Worm (Caenorhabditis elegans): ENCODE results near the gene M01F1.9.

M01F1.9 gene

DNA sequence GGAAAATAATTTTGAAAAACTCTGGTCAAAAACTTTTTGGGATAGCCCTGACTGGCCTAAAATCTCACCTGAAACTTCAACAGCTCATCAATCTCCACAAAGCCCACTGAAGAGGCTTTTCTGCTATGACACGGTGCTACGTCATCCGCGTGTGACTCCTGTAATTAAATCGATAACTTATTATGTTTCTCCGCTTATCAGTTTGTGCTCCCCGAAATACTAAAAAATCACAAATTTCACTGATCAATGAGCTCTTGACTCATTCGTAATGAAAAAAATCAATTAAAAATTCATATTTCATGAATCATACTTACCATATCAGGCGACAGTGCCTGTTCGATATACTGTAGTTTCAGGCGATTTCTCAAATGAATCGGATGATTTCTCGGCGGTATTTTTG, 23.8 kb downstream of the M01F1.9 start (continued):
- no peak for TF ChIP-seq lin-39 (tag; optimal IDR thresholded peaks at IDR 0.05)
- no peak for TF ChIP-seq daf-16 (GFP tag; optimal IDR thresholded peaks at IDR 0.05)
- TF ChIP-seq daf-16 (tag; optimal IDR thresholded peaks at IDR 0.05) = peak; percentile 19
- TF ChIP-seq D1046.2 (GFP tag; IDR thresholded peaks at IDR 0.05) = no peak
- peak; percentile 64 for TF ChIP-seq dve-1 (tag; optimal IDR thresholded peaks at IDR 0.05; ENCODE audit: insufficient read depth)
- TF ChIP-seq nhr-25 (tag; optimal IDR thresholded peaks at IDR 0.05; ENCODE audit: borderline replicate concordance, insufficient read depth) = no peak
- TF ChIP-seq nhr-42 (GFP tag; IDR thresholded peaks at IDR 0.05) = no peak
- no peak for TF ChIP-seq nhr-10 (tag; optimal IDR thresholded peaks at IDR 0.05)
- no peak for TF ChIP-seq lin-13 (GFP tag; optimal IDR thresholded peaks at IDR 0.05)
- no peak for TF ChIP-seq Y5F2A.4 (GFP tag; optimal IDR thresholded peaks at IDR 0.05)

DNA sequence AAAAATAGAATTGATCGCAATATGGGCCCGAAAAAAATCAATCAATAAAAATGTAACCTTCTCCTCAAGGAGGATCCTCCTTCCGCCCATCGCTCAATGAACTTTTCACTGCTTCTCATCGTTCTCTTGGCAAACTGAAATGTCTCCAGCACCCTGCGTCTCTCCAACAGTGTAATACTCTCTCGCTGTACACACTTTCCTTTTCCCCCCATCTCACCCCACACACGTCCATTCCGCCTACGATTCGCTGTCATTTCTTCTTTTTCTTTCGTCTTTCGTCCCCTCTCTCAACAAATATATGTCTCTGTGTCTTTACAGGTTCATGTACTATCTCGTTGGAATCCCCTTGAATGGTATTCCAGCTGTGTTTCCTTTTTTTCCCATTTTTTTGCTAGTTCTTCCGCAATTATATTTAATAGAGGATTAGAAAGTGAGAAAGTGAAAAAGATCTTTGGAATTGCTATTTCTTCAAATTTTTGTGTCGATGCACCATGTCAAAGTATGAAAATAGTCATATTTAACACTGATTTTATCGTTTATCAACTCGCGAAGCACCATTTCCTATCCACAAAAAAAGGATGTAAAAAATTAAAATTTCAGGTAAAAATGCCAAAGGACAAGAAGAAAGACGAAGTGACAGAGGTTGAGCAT, 27.3 kb downstream of the M01F1.9 start, which contains the start of gene rsu-1:
Gene rsu-1, plus strand, starts transcription at position 601 of the 651 bp plus-strand sequence.
- TF ChIP-seq dve-1 (tag; optimal IDR thresholded peaks at IDR 0.05; ENCODE audit: insufficient read depth) (peak; percentile 70), mdl-1 (tag; optimal IDR thresholded peaks at IDR 0.05) (peak in 1 of 2 experiments; percentile 69), unc-130 (GFP tag; optimal IDR thresholded peaks at IDR 0.05) (no peak), gei-8 (GFP tag; optimal IDR thresholded peaks at IDR 0.05) (no peak), hif-1 (tag; optimal IDR thresholded peaks at IDR 0.05) (peak in 1 of 2 experiments; percentile 3), ceh-20 (GFP tag; IDR thresholded peaks at IDR 0.05) (no peak), Y48G9A.11 (GFP tag; IDR thresholded peaks at IDR 0.05) (no peak), nhr-237 (tag; optimal IDR thresholded peaks at IDR 0.05) (no peak), vab-7 (GFP tag; IDR thresholded peaks at IDR 0.05) (no peak), daf-12 (tag; optimal IDR thresholded peaks at IDR 0.05) (no peak), F10B5.3 (tag; optimal IDR thresholded peaks at IDR 0.05) (no peak), lin-13 (GFP tag; optimal IDR thresholded peaks at IDR 0.05) (peak; percentile 8), duxl-1 (tag; optimal IDR thresholded peaks at IDR 0.05; ENCODE audit: poor library complexity) (peak; percentile 26), ceh-82 (tag; optimal IDR thresholded peaks at IDR 0.05) (no peak), Y5F2A.4 (GFP tag; optimal IDR thresholded peaks at IDR 0.05) (no peak), dmd-6 (GFP tag; IDR thresholded peaks at IDR 0.05) (peak; percentile 63), lin-15B (tag; optimal IDR thresholded peaks at IDR 0.05) (no peak), nhr-6 (tag; optimal IDR thresholded peaks at IDR 0.05) (peak; percentile 43), Y75B8A.6 (GFP tag; IDR thresholded peaks at IDR 0.05) (no peak), rbr-2 (tag; optimal IDR thresholded peaks at IDR 0.05) (peak; percentile 66), pqm-1 (tag; optimal IDR thresholded peaks at IDR 0.05) (no peak), egl-43 (GFP tag; IDR thresholded peaks at IDR 0.05) (no peak), saeg-2 (GFP tag; IDR thresholded peaks at IDR 0.05) (no peak), zfp-3 (GFP tag; conservative IDR thresholded peaks at IDR 0.05) (no peak), Y105C5A.15 (GFP tag; IDR thresholded peaks at IDR 0.05) (no peak), mxl-2 (GFP tag; conservative IDR thresholded peaks at IDR 0.05) (no peak), mxl-3 (GFP tag; optimal IDR thresholded peaks at IDR 0.05) (peak; percentile 16), F49E8.2 (tag; optimal IDR thresholded peaks at IDR 0.05; ENCODE audit: borderline replicate concordance) (no peak), nhr-25 (tag; optimal IDR thresholded peaks at IDR 0.05; ENCODE audit: borderline replicate concordance, insufficient read depth) (peak; percentile 51), T26A8.4 (GFP tag; IDR thresholded peaks at IDR 0.05) (peak; percentile 47), lsy-2 (tag; optimal IDR thresholded peaks at IDR 0.05) (peak in 1 of 2 experiments; percentile 70), tag-97 (GFP tag; IDR thresholded peaks at IDR 0.05) (no peak), egl-27 (tag; optimal IDR thresholded peaks at IDR 0.05) (no peak), pha-4 (GFP tag; IDR thresholded peaks at IDR 0.05) (no peak), pha-4 (tag; optimal IDR thresholded peaks at IDR 0.05) (peak; percentile 41), ceh-32 (tag; optimal IDR thresholded peaks at IDR 0.05; ENCODE audit: poor library complexity) (no peak), snpc-1.2 (GFP tag; IDR thresholded peaks at IDR 0.05) (no peak), zfp-2 (tag; optimal IDR thresholded peaks at IDR 0.05) (no peak), zip-2 (tag; optimal IDR thresholded peaks at IDR 0.05) (no peak), ZK546.5 (tag; optimal IDR thresholded peaks at IDR 0.05) (no peak), nhr-11 (tag; optimal IDR thresholded peaks at IDR 0.05) (peak; percentile 4), aha-1 (tag) (peak; percentile 72), daf-19 (GFP tag; conservative IDR thresholded peaks at IDR 0.05) (no peak)

All from whole organism, L4 larva.